Fruit fly (Drosophila melanogaster) whole organism, prepupa: ENCODE measurements around the gene EloB.
A peak's percentile ranks its signal among the peaks of the same experiment; 100 is the strongest.

Experiments used
- Blimp-1 ChIP-seq: fragments of 200-800 bp; sonication (Bioruptor generic); optimal IDR thresholded peaks from 3 replicates; lab custom pipeline; 2017; ENCODE audit warnings: missing biosample characterization, missing genetic modification characterization, mild to moderate bottlenecking, moderate library complexity, missing genetic modification reagents
- CG10631 ChIP-seq: fragments of 200-800 bp; sonication (Bioruptor generic); optimal IDR thresholded peaks from 2 replicates; lab custom pipeline; 2016; ENCODE audit warnings: missing biosample characterization, missing genetic modification characterization
- CG10669 ChIP-seq: fragments of 200-800 bp; sonication (Bioruptor generic); optimal IDR thresholded peaks from 3 replicates; lab custom pipeline; 2018; ENCODE audit warnings: missing biosample characterization, mild to moderate bottlenecking, missing genetic modification characterization, moderate library complexity
- CG11294 ChIP-seq: fragments of 200-800 bp; sonication (Bioruptor generic); IDR thresholded peaks from 2 replicates; pipeline ENCODE4 v1.3.6; 2022; ENCODE audit warnings: missing biosample characterization, missing genetic modification characterization
- CG11762 ChIP-seq: fragments of 200-800 bp; sonication (Bioruptor generic); optimal IDR thresholded peaks from 3 replicates; lab custom pipeline; 2016; ENCODE audit warnings: missing biosample characterization, missing genetic modification characterization; ENCODE audit not compliant: insufficient read depth
- CG11902 ChIP-seq: fragments of 200-800 bp; sonication (Bioruptor generic); optimal IDR thresholded peaks from 3 replicates; lab custom pipeline; 2016; ENCODE audit warnings: missing biosample characterization, missing genetic modification characterization
- CG15336 ChIP-seq: fragments of 200-800 bp; sonication (Bioruptor generic); IDR thresholded peaks from 2 replicates; pipeline ENCODE4 v1.3.6; 2022; ENCODE audit warnings: missing biosample characterization, missing genetic modification characterization
- CG1621 ChIP-seq: fragments of 200-800 bp; sonication (Bioruptor generic); optimal IDR thresholded peaks from 3 replicates; lab custom pipeline; 2018; ENCODE audit warnings: missing biosample characterization, mild to moderate bottlenecking, missing genetic modification characterization
- CG16779 ChIP-seq: fragments of 200-800 bp; sonication (Bioruptor generic); optimal IDR thresholded peaks from 3 replicates; lab custom pipeline; 2017; ENCODE audit warnings: missing biosample characterization, mild to moderate bottlenecking, missing genetic modification characterization
- CG3032 ChIP-seq: fragments of 200-800 bp; optimal IDR thresholded peaks from 2 replicates; lab custom pipeline; 2019; ENCODE audit warnings: missing biosample characterization, mild to moderate bottlenecking, missing genetic modification characterization, moderate library complexity
- CG31627 ChIP-seq: fragments of 200-800 bp; sonication (Bioruptor generic); optimal IDR thresholded peaks from 3 replicates; lab custom pipeline; 2016; ENCODE audit warnings: missing biosample characterization, missing genetic modification characterization
- CG32006 ChIP-seq: fragments of 200-800 bp; sonication (Bioruptor generic); optimal IDR thresholded peaks from 3 replicates; lab custom pipeline; 2017; ENCODE audit warnings: missing biosample characterization, mild to moderate bottlenecking, missing genetic modification characterization
- CG34406 ChIP-seq: fragments of 200-800 bp; sonication (Bioruptor generic); optimal IDR thresholded peaks from 3 replicates; lab custom pipeline; 2016; ENCODE audit warnings: missing biosample characterization, missing genetic modification characterization
- CG3919 ChIP-seq: fragments of 200-800 bp; sonication (Bioruptor generic); optimal IDR thresholded peaks from 3 replicates; lab custom pipeline; 2016; ENCODE audit warnings: missing biosample characterization, missing genetic modification characterization
- CG4318 ChIP-seq: fragments of 200-800 bp; sonication (Bioruptor generic); optimal IDR thresholded peaks from 3 replicates; lab custom pipeline; 2017; ENCODE audit warnings: missing biosample characterization, mild to moderate bottlenecking, missing genetic modification characterization
- CG6163 ChIP-seq: fragments of 200-800 bp; sonication (Bioruptor generic); IDR thresholded peaks from 3 replicates; pipeline ENCODE4 v1.3.6; 2022; ENCODE audit warnings: missing biosample characterization, missing genetic modification characterization
- CG6276 ChIP-seq: fragments of 200-800 bp; sonication (Bioruptor generic); optimal IDR thresholded peaks from 2 replicates; lab custom pipeline; 2017; ENCODE audit warnings: missing biosample characterization, mild to moderate bottlenecking, missing genetic modification characterization
- CG6808 ChIP-seq: fragments of 200-800 bp; sonication (Bioruptor generic); optimal IDR thresholded peaks from 3 replicates; lab custom pipeline; 2017; ENCODE audit warnings: missing biosample characterization, missing genetic modification characterization, mild to moderate bottlenecking, moderate library complexity, missing genetic modification reagents
- CG6854 ChIP-seq: fragments of 200-800 bp; sonication (Bioruptor generic); optimal IDR thresholded peaks from 2 replicates; lab custom pipeline; 2017; ENCODE audit warnings: missing biosample characterization, mild to moderate bottlenecking, missing genetic modification characterization
- CG7368 ChIP-seq: fragments of 200-800 bp; sonication (Bioruptor generic); optimal IDR thresholded peaks from 3 replicates; lab custom pipeline; 2016; ENCODE audit warnings: missing biosample characterization, missing genetic modification characterization
- CG8119 ChIP-seq: fragments of 200-800 bp; sonication (Bioruptor generic); IDR thresholded peaks from 3 replicates; pipeline ENCODE4 v1.3.6; 2022; ENCODE audit warnings: missing biosample characterization, missing genetic modification characterization
- CG8319 ChIP-seq: fragments of 200-800 bp; sonication (Bioruptor generic); optimal IDR thresholded peaks from 3 replicates; lab custom pipeline; 2016; ENCODE audit warnings: missing biosample characterization, missing genetic modification characterization
- CG9139 ChIP-seq: fragments of 200-800 bp; sonication (Bioruptor generic); optimal IDR thresholded peaks from 3 replicates; lab custom pipeline; 2017; ENCODE audit warnings: missing biosample characterization, mild to moderate bottlenecking, missing genetic modification characterization
- Eip75B ChIP-seq: fragments of 200-800 bp; sonication (Bioruptor generic); optimal IDR thresholded peaks from 3 replicates; lab custom pipeline; 2016; ENCODE audit warnings: missing biosample characterization, missing genetic modification characterization
- Eip78C ChIP-seq: fragments of 200-800 bp; sonication (Bioruptor generic); peaks from one replicate; lab custom pipeline; 2016; ENCODE audit warnings: missing biosample characterization, missing genetic modification characterization
- Eip93F ChIP-seq: fragments of 200-800 bp; sonication (Bioruptor generic); optimal IDR thresholded peaks from 2 replicates; lab custom pipeline; 2016; ENCODE audit warnings: missing biosample characterization, mild to moderate bottlenecking, missing genetic modification characterization
- Ets21C ChIP-seq: fragments of 200-800 bp; sonication (Bioruptor generic); optimal IDR thresholded peaks from 3 replicates; lab custom pipeline; 2016; ENCODE audit warnings: missing biosample characterization, missing genetic modification characterization
- Ets96B ChIP-seq: fragments of 200-800 bp; optimal IDR thresholded peaks from 2 replicates; lab custom pipeline; 2019; ENCODE audit warnings: missing biosample characterization, mild to moderate bottlenecking, missing genetic modification characterization, moderate library complexity
- Gug ChIP-seq: fragments of 200-800 bp; sonication (Bioruptor generic); IDR thresholded peaks from 2 replicates; pipeline ENCODE4 v1.3.6; 2022; ENCODE audit warnings: missing biosample characterization, missing genetic modification characterization
- Hr39 ChIP-seq: fragments of 200-800 bp; sonication (Bioruptor generic); optimal IDR thresholded peaks from 2 replicates; lab custom pipeline; 2016; ENCODE audit warnings: missing biosample characterization, missing genetic modification characterization
- Hr4 ChIP-seq: fragments of 200-800 bp; sonication (Bioruptor generic); optimal IDR thresholded peaks from 3 replicates; lab custom pipeline; 2016; ENCODE audit warnings: missing biosample characterization, missing genetic modification characterization
- Lpt ChIP-seq: fragments of 200-800 bp; sonication (Bioruptor generic); optimal IDR thresholded peaks from 3 replicates; lab custom pipeline; 2016; ENCODE audit warnings: missing biosample characterization, missing genetic modification characterization
- Met ChIP-seq: fragments of 200-800 bp; sonication (Bioruptor generic); optimal IDR thresholded peaks from 3 replicates; lab custom pipeline; 2016; ENCODE audit warnings: missing biosample characterization, missing genetic modification characterization
- Smox ChIP-seq: fragments of 200-800 bp; sonication (Bioruptor generic); optimal IDR thresholded peaks from 3 replicates; lab custom pipeline; 2016; ENCODE audit warnings: missing biosample characterization, missing genetic modification characterization
- Sox102F ChIP-seq: fragments of 200-800 bp; sonication (Bioruptor generic); optimal IDR thresholded peaks from 2 replicates; lab custom pipeline; 2016; ENCODE audit warnings: missing biosample characterization, mild to moderate bottlenecking, missing genetic modification characterization
- Sox14 ChIP-seq: fragments of 200-800 bp; sonication (Bioruptor generic); optimal IDR thresholded peaks from 3 replicates; lab custom pipeline; 2016; ENCODE audit warnings: missing biosample characterization, missing genetic modification characterization
- Sox15 ChIP-seq: fragments of 200-800 bp; sonication (Bioruptor generic); optimal IDR thresholded peaks from 3 replicates; lab custom pipeline; 2016; ENCODE audit warnings: missing biosample characterization, missing genetic modification characterization
- achi ChIP-seq: fragments of 200-800 bp; sonication (Bioruptor generic); optimal IDR thresholded peaks from 3 replicates; lab custom pipeline; 2016; ENCODE audit warnings: missing biosample characterization, missing genetic modification characterization
- acj6 ChIP-seq: fragments of 200-800 bp; sonication (Bioruptor generic); optimal IDR thresholded peaks from 3 replicates; lab custom pipeline; 2016; ENCODE audit warnings: missing biosample characterization, missing genetic modification characterization
- cyc ChIP-seq: fragments of 200-800 bp; sonication (Bioruptor generic); optimal IDR thresholded peaks from 3 replicates; lab custom pipeline; 2016; ENCODE audit warnings: missing biosample characterization, missing genetic modification characterization
- dac ChIP-seq: fragments of 200-800 bp; sonication (Bioruptor generic); optimal IDR thresholded peaks from 2 replicates; lab custom pipeline; 2017; ENCODE audit warnings: missing biosample characterization, mild to moderate bottlenecking, missing genetic modification characterization
- eg ChIP-seq: fragments of 200-800 bp; sonication (Bioruptor generic); IDR thresholded peaks from 3 replicates; pipeline ENCODE4 v1.3.6; 2022; ENCODE audit warnings: missing biosample characterization, missing genetic modification characterization
- fd59A ChIP-seq: fragments of 200-800 bp; sonication (Bioruptor generic); optimal IDR thresholded peaks from 2 replicates; lab custom pipeline; 2017; ENCODE audit warnings: missing biosample characterization, mild to moderate bottlenecking, missing genetic modification characterization, missing genetic modification reagents
- fd85E ChIP-seq: fragments of 200-800 bp; sonication (Bioruptor generic); optimal IDR thresholded peaks from 3 replicates; lab custom pipeline; 2016; ENCODE audit warnings: missing biosample characterization, missing genetic modification characterization
- fkh ChIP-seq: fragments of 200-800 bp; sonication (Bioruptor generic); optimal IDR thresholded peaks from 3 replicates; lab custom pipeline; 2017; ENCODE audit warnings: missing biosample characterization, mild to moderate bottlenecking, missing genetic modification characterization, moderate library complexity
- net ChIP-seq: fragments of 200-800 bp; sonication (Bioruptor generic); optimal IDR thresholded peaks from 3 replicates; lab custom pipeline; 2016; ENCODE audit warnings: missing biosample characterization, missing genetic modification characterization
- pdm3 ChIP-seq: fragments of 200-800 bp; sonication (Bioruptor generic); optimal IDR thresholded peaks from 3 replicates; lab custom pipeline; 2016; ENCODE audit warnings: missing biosample characterization, missing genetic modification characterization
- salr ChIP-seq, 2 experiments: fragments of 200-800 bp; sonication (Bioruptor generic); optimal IDR thresholded peaks; 3 replicates each; lab custom pipeline; 2016 to 2018; ENCODE audit warnings: missing biosample characterization in 2 of 2, missing genetic modification characterization in 2 of 2, mild to moderate bottlenecking in 1 of 2
- spab ChIP-seq: fragments of 200-800 bp; sonication (Bioruptor generic); optimal IDR thresholded peaks from 2 replicates; lab custom pipeline; 2017; ENCODE audit warnings: missing biosample characterization, mild to moderate bottlenecking, missing genetic modification characterization, missing genetic modification reagents
- ss ChIP-seq, 2 experiments: fragments of 200-800 bp; sonication (Bioruptor generic); optimal IDR thresholded peaks; 2 replicates in 1 of 2; 3 replicates in 1 of 2; lab custom pipeline; 2017 to 2018; ENCODE audit warnings: mild to moderate bottlenecking in 2 of 2, missing biosample characterization in 2 of 2, missing genetic modification characterization in 2 of 2, moderate library complexity in 1 of 2
- topi ChIP-seq: fragments of 200-800 bp; sonication (Bioruptor generic); optimal IDR thresholded peaks from 3 replicates; lab custom pipeline; 2016; ENCODE audit warnings: missing biosample characterization, missing genetic modification characterization

The EloB gene

DNA sequence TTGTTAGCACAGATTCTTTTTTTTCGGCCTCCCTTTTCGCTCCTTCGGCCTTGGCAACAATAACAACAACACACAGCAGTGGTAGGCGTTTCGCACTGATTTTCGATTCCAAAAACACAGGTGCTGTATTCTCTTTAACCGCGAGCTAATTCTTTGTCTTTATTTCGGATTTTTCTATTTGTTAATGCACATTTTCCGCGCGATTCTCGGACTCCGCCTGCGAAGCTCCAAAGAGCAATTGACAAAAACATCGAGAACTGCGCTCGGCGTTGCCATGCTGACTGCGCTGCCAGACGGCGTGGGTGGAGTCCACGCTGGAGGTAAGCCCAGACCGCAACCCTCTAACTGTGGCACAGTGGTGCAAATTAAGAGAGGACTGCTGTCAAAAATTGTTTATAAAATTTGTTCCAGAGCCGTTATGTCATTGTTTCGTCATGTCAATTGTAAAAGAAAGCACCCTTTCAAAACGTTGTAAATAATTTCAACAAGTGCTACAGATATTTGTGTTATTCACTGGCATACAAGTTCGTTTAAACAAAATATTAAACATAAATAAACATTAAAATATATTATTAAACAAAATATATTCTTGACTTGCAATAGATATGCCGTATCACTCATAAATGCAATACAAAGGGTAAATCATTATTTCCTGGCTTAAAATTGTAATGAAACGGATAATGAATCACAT is 22.1 kb downstream of the EloB start, which contains the start of the genes DPCoAC and CG5180:
DPCoAC (minus strand) TSS at position 253 of the 691 bp plus-strand sequence.
CG5180 (plus strand) TSS at position 516 of the 691 bp plus-strand sequence.
- TF ChIP-seq acj6 (peak; percentile 21), ss (GFP tag; optimal IDR thresholded peaks at IDR 0.05; lab: Kevin White, UChicago) (peak; percentile 34 to 37), Hr4 (peak; percentile 68), Smox (GFP tag; lab: Kevin White, UChicago) (peak; percentile 51), CG1621 (tag; lab: Kevin White, UChicago) (peak; percentile 47), Ets21C (GFP tag; lab: Kevin White, UChicago) (peak; percentile 55), spab (GFP tag; lab: Kevin White, UChicago) (no peak), CG4318 (GFP tag; lab: Kevin White, UChicago) (peak; percentile 56), CG8319 (GFP tag; lab: Kevin White, UChicago) (peak; percentile 20), Ets96B (tag; lab: Kevin White, UChicago) (no peak), achi (peak; percentile 64), CG3919 (GFP tag; lab: Kevin White, UChicago) (peak; percentile 66), topi (GFP tag; lab: Kevin White, UChicago) (peak; percentile 32), fd85E (GFP tag; lab: Kevin White, UChicago) (no peak), CG8119 (0 out of 3 replicates have a peak, but pooled peaks have one; percentile 27), CG10669 (GFP tag; lab: Kevin White, UChicago) (peak; percentile 20), Hr39 (GFP tag; lab: Kevin White, UChicago) (peak; percentile 60), CG7368 (GFP tag; lab: Kevin White, UChicago) (peak; percentile 19), CG6808 (GFP tag; lab: Kevin White, UChicago) (peak; percentile 40), CG6276 (GFP tag; lab: Kevin White, UChicago) (no peak), Gug (GFP tag; lab: Robert Waterston, UW) (no peak), CG15336 (GFP tag; lab: Robert Waterston, UW) (no peak), dac (GFP tag; lab: Kevin White, UChicago) (peak; percentile 16), Sox102F (peak; percentile 34), net (GFP tag; lab: Kevin White, UChicago) (peak; percentile 46), Lpt (GFP tag; lab: Kevin White, UChicago) (no peak), CG11294 (GFP tag; lab: Robert Waterston, UW) (peak; percentile 36; the same call in 1 of the 2 replicates), CG11762 (GFP tag; lab: Kevin White, UChicago) (peak; percentile 9), salr (GFP tag; optimal IDR thresholded peaks at IDR 0.05; lab: Kevin White, UChicago) (peak in 1 of 2 experiments; percentile 65), fkh (peak; percentile 29), CG6163 (GFP tag; lab: Robert Waterston, UW) (peak; percentile 75), CG16779 (no peak), CG3032 (tag; lab: Kevin White, UChicago) (peak; percentile 55), Sox14 (GFP tag; lab: Kevin White, UChicago) (peak; percentile 81), Eip75B (peak; percentile 32), Met (peak; percentile 56), CG34406 (GFP tag; lab: Kevin White, UChicago) (peak; percentile 43), CG31627 (GFP tag; lab: Kevin White, UChicago) (peak; percentile 74), Eip78C (GFP tag; lab: Kevin White, UChicago) (peak; percentile 79), Blimp-1 (GFP tag; lab: Kevin White, UChicago) (peak; percentile 12), CG10631 (GFP tag; lab: Kevin White, UChicago) (peak; percentile 72), eg (GFP tag; lab: Robert Waterston, UW) (peak; percentile 72), cyc (GFP tag; lab: Kevin White, UChicago) (peak; percentile 69), fd59A (GFP tag; lab: Kevin White, UChicago) (no peak), CG11902 (peak; percentile 27), CG32006 (GFP tag; lab: Kevin White, UChicago) (peak; percentile 65), pdm3 (peak; percentile 52), Eip93F (GFP tag; lab: Kevin White, UChicago) (peak; percentile 45), CG9139 (GFP tag; lab: Kevin White, UChicago) (peak; percentile 36), Sox15 (peak; percentile 46), CG6854 (GFP tag; lab: Kevin White, UChicago) (peak; percentile 16)
